Fruit fly (Drosophila melanogaster): ENCODE data around the gene Phlpp.

Gene Phlpp

DNA sequence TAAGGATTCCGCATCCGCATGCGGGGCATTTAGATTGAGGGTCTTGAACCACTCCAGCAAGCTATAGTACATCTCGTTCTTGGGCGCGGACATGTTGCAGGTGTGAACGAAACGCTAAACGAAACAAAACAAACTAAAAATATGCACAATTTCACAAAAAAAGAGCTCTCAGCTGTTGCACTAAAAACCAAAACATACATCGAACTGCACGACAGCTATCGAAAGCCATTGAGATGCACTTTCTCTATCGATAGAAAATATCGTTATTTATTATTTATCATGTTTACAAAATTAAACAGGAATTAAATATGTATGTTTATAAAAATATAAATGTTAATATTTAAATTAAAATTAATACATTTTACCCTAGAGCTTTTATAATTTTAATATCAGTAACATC lies 25.6 kb upstream of the Phlpp start, which contains the start of gene hook (continued):
- TF ChIP-seq Jarid2 (GFP tag; optimal IDR thresholded peaks at IDR 0.05) (no peak), sr (GFP tag; IDR thresholded peaks at IDR 0.05) (no peak), trh (GFP tag; optimal IDR thresholded peaks at IDR 0.05) (no peak), CG6765 (GFP tag; optimal IDR thresholded peaks at IDR 0.05) (no peak), CG18619 (GFP tag; optimal IDR thresholded peaks at IDR 0.05) (no peak), ab (GFP tag; optimal IDR thresholded peaks at IDR 0.05) (no peak), CG2116 (GFP tag; optimal IDR thresholded peaks at IDR 0.05) (peak; percentile 60), jumu (GFP tag; optimal IDR thresholded peaks at IDR 0.05) (no peak), Fer1 (GFP tag; optimal IDR thresholded peaks at IDR 0.05) (no peak), CG6854 (GFP tag; optimal IDR thresholded peaks at IDR 0.05) (no peak), fu2 (GFP tag; optimal IDR thresholded peaks at IDR 0.05) (no peak), ap (GFP tag; IDR thresholded peaks at IDR 0.05) (no peak), Deaf1 (tag; optimal IDR thresholded peaks at IDR 0.05) (no peak), bigmax (GFP tag; optimal IDR thresholded peaks at IDR 0.05) (no peak), caup (GFP tag; optimal IDR thresholded peaks at IDR 0.05; ENCODE audit: severe bottlenecking) (no peak), ac (GFP tag; optimal IDR thresholded peaks at IDR 0.05) (no peak), onecut (GFP tag; IDR thresholded peaks at IDR 0.05) (no peak), CG31441 (GFP tag; IDR thresholded peaks at IDR 0.05) (no peak), br (optimal IDR thresholded peaks at IDR 0.05) (no peak), pan (optimal IDR thresholded peaks at IDR 0.05) (no peak), pan (GFP tag; optimal IDR thresholded peaks at IDR 0.05 in 1 of 2, IDR thresholded peaks at IDR 0.05 in 1 of 2) (no peak), Dll (GFP tag; IDR thresholded peaks at IDR 0.05; ENCODE audit: partially characterized antibody) (peak; percentile 85), CG30431 (GFP tag; optimal IDR thresholded peaks at IDR 0.05) (no peak), gsb-n (tag; optimal IDR thresholded peaks at IDR 0.05) (no peak), nerfin-2 (GFP tag; IDR thresholded peaks at IDR 0.05; ENCODE audit: partially characterized antibody) (no peak), slp2 (GFP tag; optimal IDR thresholded peaks at IDR 0.05) (no peak), CG13287 (GFP tag; IDR thresholded peaks at IDR 0.05; ENCODE audit: partially characterized antibody) (peak; percentile 81), Gug (GFP tag; IDR thresholded peaks at IDR 0.05) (no peak), cato (GFP tag; optimal IDR thresholded peaks at IDR 0.05; ENCODE audit: borderline replicate concordance) (no peak), lov (optimal IDR thresholded peaks at IDR 0.05) (no peak), lov (GFP tag; IDR thresholded peaks at IDR 0.05) (no peak), CG12155 (GFP tag; optimal IDR thresholded peaks at IDR 0.05) (no peak), Blimp-1 (GFP tag; optimal IDR thresholded peaks at IDR 0.05) (no peak), pho (GFP tag; optimal IDR thresholded peaks at IDR 0.05) (no peak), mld (GFP tag; IDR thresholded peaks at IDR 0.05; ENCODE audit: partially characterized antibody) (no peak), CG14710 (tag; optimal IDR thresholded peaks at IDR 0.05) (peak; percentile 15), CG17328 (GFP tag; IDR thresholded peaks at IDR 0.05) (no peak), corto (GFP tag; optimal IDR thresholded peaks at IDR 0.05) (no peak), zen (tag; optimal IDR thresholded peaks at IDR 0.05) (no peak), CG13123 (GFP tag; optimal IDR thresholded peaks at IDR 0.05) (no peak), CG34224 (GFP tag; IDR thresholded peaks at IDR 0.05; ENCODE audit: partially characterized antibody) (peak; percentile 70), Sry-δ (GFP tag; optimal IDR thresholded peaks at IDR 0.05) (peak; percentile 61), jing (GFP tag; optimal IDR thresholded peaks at IDR 0.05) (no peak), bbx (GFP tag; IDR thresholded peaks at IDR 0.05; ENCODE audit: partially characterized antibody) (peak; percentile 85), Hey (tag; optimal IDR thresholded peaks at IDR 0.05) (no peak), CG7745 (tag; optimal IDR thresholded peaks at IDR 0.05) (no peak), Eip74EF (GFP tag; optimal IDR thresholded peaks at IDR 0.05) (no peak), tgo (GFP tag; IDR thresholded peaks at IDR 0.05) (no peak), Six4 (GFP tag; optimal IDR thresholded peaks at IDR 0.05) (no peak), pzg (GFP tag; optimal IDR thresholded peaks at IDR 0.05) (peak; percentile 23), chinmo (GFP tag; IDR thresholded peaks at IDR 0.05; ENCODE audit: partially characterized antibody) (peak; percentile 81; the same call in 2 of the 4 replicates)

Measured in whole organism, embryonic.